Fruit fly (Drosophila melanogaster): ENCODE results near the gene CG18418.

DNA sequence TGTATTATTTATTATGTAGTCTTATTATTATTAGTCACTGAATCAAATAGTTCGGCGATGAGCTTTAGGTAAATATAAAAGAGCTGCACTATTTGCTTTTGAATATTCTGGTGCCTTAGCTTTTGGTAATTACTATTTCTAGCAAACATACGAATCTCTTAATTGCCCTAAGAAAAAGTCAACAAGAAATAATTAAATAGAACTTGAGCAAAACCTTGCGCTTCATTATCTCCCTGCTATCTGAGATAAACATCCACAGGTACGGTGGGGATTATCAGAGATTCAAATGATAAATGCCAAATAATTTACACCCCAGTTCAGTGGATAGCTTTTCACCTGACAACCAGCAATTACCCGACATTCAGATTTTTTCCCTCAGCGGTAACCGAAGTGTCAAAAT, 3.8 kb downstream of the CG18418 start:
- TF ChIP-seq Dfd (GFP tag; optimal IDR thresholded peaks at IDR 0.05): no peak
- no peak for TF ChIP-seq Abd-B (GFP tag; optimal IDR thresholded peaks at IDR 0.05)
- no peak for TF ChIP-seq Vsx2 (GFP tag; optimal IDR thresholded peaks at IDR 0.05; ENCODE audit: partially characterized antibody)
- TF ChIP-seq Jra (GFP tag; optimal IDR thresholded peaks at IDR 0.05): no peak
- no peak for TF ChIP-seq rgr (GFP tag; optimal IDR thresholded peaks at IDR 0.05)

All from whole organism, wandering third instar larva.